Worm (Caenorhabditis elegans) whole organism, early embryonic: ENCODE data around the gene F34D6.1.

ENCODE experiments used
- ama-1 ChIP-seq: fragments of 150-350 bp; optimal IDR thresholded peaks from 2 replicates; lab custom pipeline; 2014
- ceh-13 ChIP-seq: fragments of 200-800 bp; sonication (Bioruptor generic); optimal IDR thresholded peaks from 2 replicates; lab custom pipeline; 2018; ENCODE audit warnings: mild to moderate bottlenecking, missing genetic modification characterization, missing compliant biosample characterization
- ceh-36 ChIP-seq: sonication (generic microtip); optimal IDR thresholded peaks from 2 replicates; lab custom pipeline; 2016; ENCODE audit warnings: missing genetic modification characterization, inconsistent platforms, missing compliant biosample characterization
- flt-1 ChIP-seq: fragments of 200-800 bp; sonication (Bioruptor generic); IDR thresholded peaks from 2 replicates; pipeline ENCODE4 v1.3.6; 2022; ENCODE audit warnings: missing genetic modification characterization, missing compliant biosample characterization
- pes-1 ChIP-seq: fragments of 200-800 bp; sonication (Bioruptor generic); IDR thresholded peaks from 2 replicates; pipeline ENCODE4 v1.3.6; 2022; ENCODE audit warnings: missing genetic modification reagents, missing genetic modification characterization, missing compliant biosample characterization
- scrt-1 ChIP-seq: fragments of 200-800 bp; sonication (Bioruptor generic); IDR thresholded peaks from 2 replicates; pipeline ENCODE4 v1.3.6; 2022; ENCODE audit warnings: missing genetic modification characterization, missing compliant biosample characterization
- tbx-11 ChIP-seq: fragments of 200-800 bp; sonication (Bioruptor generic); IDR thresholded peaks from 2 replicates; pipeline ENCODE4 v1.3.6; 2022; ENCODE audit warnings: missing genetic modification characterization, missing compliant biosample characterization

DNA sequence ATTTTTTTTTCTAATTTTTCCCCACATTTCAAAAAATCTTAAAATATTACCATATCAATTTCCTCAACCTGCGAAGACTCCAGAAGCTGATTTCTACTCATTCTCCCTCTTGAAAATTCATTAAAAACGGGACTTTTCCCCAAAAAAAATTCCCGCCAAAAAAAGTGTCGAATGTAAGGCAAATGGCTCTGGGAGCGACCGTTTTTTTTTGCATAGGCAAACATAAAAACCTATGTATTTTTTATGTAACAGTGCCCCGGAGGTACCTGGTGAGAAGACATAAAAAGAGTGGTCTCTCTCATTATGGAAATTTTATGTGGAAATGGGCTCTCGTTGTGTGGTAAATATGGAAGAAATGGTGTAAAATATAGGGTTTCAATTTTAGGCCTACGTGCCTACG is 3.2 kb upstream of the F34D6.1 start, which contains the start of gene ceh-87:
- TF ChIP-seq pes-1 (no peak), ama-1 (lab: Kevin White, UChicago) (no peak), flt-1 (GFP tag; lab: Robert Waterston, UW) (no peak), tbx-11 (GFP tag; lab: Robert Waterston, UW) (no peak), scrt-1 (GFP tag; lab: Robert Waterston, UW) (no peak), ceh-36 (no peak), ceh-13 (GFP tag; lab: Kevin White, UChicago) (no peak)
